Worm (Caenorhabditis elegans) whole organism, mixed stage, embryonic: ENCODE data around the gene bmy-1.

ENCODE experiments used
- ces-1 ChIP-seq: fragments of 150-350 bp; optimal IDR thresholded peaks from 2 replicates; lab custom pipeline; 2014; ENCODE audit warnings: missing biosample characterization, missing genetic modification reagents, missing genetic modification characterization
- elt-3 ChIP-seq: fragments of 150-350 bp; optimal IDR thresholded peaks from 2 replicates; lab custom pipeline; 2014; ENCODE audit warnings: missing biosample characterization, missing genetic modification characterization
- lin-13 ChIP-seq: fragments of 150-350 bp; optimal IDR thresholded peaks from 2 replicates; lab custom pipeline; 2014; ENCODE audit warnings: missing biosample characterization, missing genetic modification characterization
- lsy-2 ChIP-seq: fragments of 150-350 bp; optimal IDR thresholded peaks from 2 replicates; lab custom pipeline; 2014; ENCODE audit warnings: missing biosample characterization, missing genetic modification characterization
- nhr-28 ChIP-seq: fragments of 150-350 bp; optimal IDR thresholded peaks from 2 replicates; lab custom pipeline; 2014; ENCODE audit warnings: missing biosample characterization, missing genetic modification characterization
- nhr-76 ChIP-seq: sonication (generic microtip); optimal IDR thresholded peaks from 2 replicates; lab custom pipeline; 2017; ENCODE audit warnings: missing biosample characterization, missing genetic modification characterization
- pha-4 ChIP-seq: fragments of 150-350 bp; optimal IDR thresholded peaks from 2 replicates; lab custom pipeline; 2018; ENCODE audit warnings: missing biosample characterization, missing genetic modification reagents, missing genetic modification characterization
- sptf-1 ChIP-seq: sonication (generic microtip); optimal IDR thresholded peaks from 2 replicates; lab custom pipeline; 2017; ENCODE audit warnings: mild to moderate bottlenecking, missing genetic modification characterization, moderate library complexity, missing compliant biosample characterization
- unc-62 ChIP-seq: fragments of 150-350 bp; optimal IDR thresholded peaks from 2 replicates; lab custom pipeline; 2014; ENCODE audit warnings: missing biosample characterization, missing genetic modification reagents, missing genetic modification characterization
- ztf-11 ChIP-seq: fragments of 150-350 bp; optimal IDR thresholded peaks from 2 replicates; lab custom pipeline; 2014; ENCODE audit warnings: missing biosample characterization, missing genetic modification characterization

- TF ChIP-seq lsy-2 = no peak
- no peak for TF ChIP-seq sptf-1
- no peak for TF ChIP-seq pha-4 (tag; lab: Kevin White, UChicago)
- no peak for TF ChIP-seq unc-62 (GFP tag; lab: Kevin White, UChicago)
- TF ChIP-seq nhr-76 (tag; lab: Kevin White, UChicago) = no peak
- no peak for TF ChIP-seq ztf-11 (tag; lab: Kevin White, UChicago)
- TF ChIP-seq elt-3 = no peak
- TF ChIP-seq nhr-28 (tag; lab: Kevin White, UChicago) = no peak
- TF ChIP-seq ces-1 = no peak
- TF ChIP-seq lin-13 (tag; lab: Kevin White, UChicago) = no peak
Observed at ce11 chrII:5332345-5333124, 26.0 kb upstream of the bmy-1 start.
